Fruit fly (Drosophila melanogaster): ENCODE measurements around the gene Alp9.

The Alp9 gene

dm6 chr3L:5583295-5583707, 12.0 kb upstream of the Alp9 start (continued):
- TF ChIP-seq salr (GFP tag; optimal IDR thresholded peaks at IDR 0.05) (peak in 1 of 2 experiments; percentile 59), CG9139 (GFP tag; optimal IDR thresholded peaks at IDR 0.05) (no peak), Sox102F (GFP tag; optimal IDR thresholded peaks at IDR 0.05) (no peak), Ets21C (GFP tag; optimal IDR thresholded peaks at IDR 0.05) (no peak), CG11294 (GFP tag; IDR thresholded peaks at IDR 0.05) (peak; percentile 74), achi (GFP tag; optimal IDR thresholded peaks at IDR 0.05) (no peak), Gug (GFP tag; IDR thresholded peaks at IDR 0.05) (peak; percentile 82), fd59A (GFP tag; optimal IDR thresholded peaks at IDR 0.05) (peak; percentile 52), ss (GFP tag; optimal IDR thresholded peaks at IDR 0.05) (no peak), net (GFP tag; optimal IDR thresholded peaks at IDR 0.05) (no peak), CG32006 (GFP tag; optimal IDR thresholded peaks at IDR 0.05) (no peak), spab (GFP tag; optimal IDR thresholded peaks at IDR 0.05) (no peak), Eip75B (GFP tag; optimal IDR thresholded peaks at IDR 0.05) (no peak), CG10631 (GFP tag; optimal IDR thresholded peaks at IDR 0.05) (peak; percentile 86), CG6276 (GFP tag; optimal IDR thresholded peaks at IDR 0.05) (no peak)

- TF ChIP-seq acj6 (GFP tag; optimal IDR thresholded peaks at IDR 0.05) (no peak), fd85E (GFP tag; optimal IDR thresholded peaks at IDR 0.05) (no peak), CG3032 (tag; optimal IDR thresholded peaks at IDR 0.05) (no peak), CG10669 (GFP tag; optimal IDR thresholded peaks at IDR 0.05) (no peak), fkh (GFP tag; optimal IDR thresholded peaks at IDR 0.05) (no peak), Smox (GFP tag; optimal IDR thresholded peaks at IDR 0.05) (no peak), CG9139 (GFP tag; optimal IDR thresholded peaks at IDR 0.05) (no peak), CG6792 (GFP tag; optimal IDR thresholded peaks at IDR 0.05) (no peak), ss (GFP tag; optimal IDR thresholded peaks at IDR 0.05) (no peak), Gug (GFP tag; IDR thresholded peaks at IDR 0.05) (no peak), Hr38 (GFP tag; optimal IDR thresholded peaks at IDR 0.05) (no peak), CG4318 (GFP tag; optimal IDR thresholded peaks at IDR 0.05) (no peak), Eip93F (GFP tag; optimal IDR thresholded peaks at IDR 0.05) (no peak), CG34406 (GFP tag; optimal IDR thresholded peaks at IDR 0.05) (no peak), Sox14 (GFP tag; optimal IDR thresholded peaks at IDR 0.05) (no peak), Ets96B (tag; optimal IDR thresholded peaks at IDR 0.05) (no peak), Hr39 (GFP tag; optimal IDR thresholded peaks at IDR 0.05) (no peak), CG15336 (GFP tag; IDR thresholded peaks at IDR 0.05) (no peak), net (GFP tag; optimal IDR thresholded peaks at IDR 0.05) (no peak), pdm3 (GFP tag; optimal IDR thresholded peaks at IDR 0.05) (no peak)
Observed at dm6 chr3L:5592437-5592836, 2.9 kb upstream of the Alp9 start, which contains the start of gene spo. TSS of gene spo (minus strand) at chr3L:5592571.

- TF ChIP-seq fkh (GFP tag; optimal IDR thresholded peaks at IDR 0.05): no peak
- TF ChIP-seq Eip93F (GFP tag; optimal IDR thresholded peaks at IDR 0.05): no peak
- TF ChIP-seq CG6163 (GFP tag; IDR thresholded peaks at IDR 0.05): no peak
- TF ChIP-seq CG11902 (GFP tag; optimal IDR thresholded peaks at IDR 0.05): no peak
- no peak for TF ChIP-seq CG6854 (GFP tag; optimal IDR thresholded peaks at IDR 0.05)
- TF ChIP-seq ss (GFP tag; optimal IDR thresholded peaks at IDR 0.05): no peak
- no peak for TF ChIP-seq acj6 (GFP tag; optimal IDR thresholded peaks at IDR 0.05)
Observed at dm6 chr3L:5594163-5594715, 1.1 kb upstream of the Alp9 start.

- TF ChIP-seq Ets21C (GFP tag; optimal IDR thresholded peaks at IDR 0.05) (no peak), CG6808 (GFP tag; optimal IDR thresholded peaks at IDR 0.05) (no peak), Sox102F (GFP tag; optimal IDR thresholded peaks at IDR 0.05) (no peak), pdm3 (GFP tag; optimal IDR thresholded peaks at IDR 0.05) (no peak), CG32006 (GFP tag; optimal IDR thresholded peaks at IDR 0.05) (no peak), CG8119 (GFP tag; IDR thresholded peaks at IDR 0.05) (no peak), fd85E (GFP tag; optimal IDR thresholded peaks at IDR 0.05) (no peak), topi (GFP tag; optimal IDR thresholded peaks at IDR 0.05) (no peak)
Observed at dm6 chr3L:5599592-5599991, 4.2 kb downstream of the Alp9 start, which contains the start of gene CG10591. TSS of gene CG10591 (minus strand) at chr3L:5599692.
